Fruit fly (Drosophila melanogaster): Measurements from ENCODE around the gene CG32354.

DNA sequence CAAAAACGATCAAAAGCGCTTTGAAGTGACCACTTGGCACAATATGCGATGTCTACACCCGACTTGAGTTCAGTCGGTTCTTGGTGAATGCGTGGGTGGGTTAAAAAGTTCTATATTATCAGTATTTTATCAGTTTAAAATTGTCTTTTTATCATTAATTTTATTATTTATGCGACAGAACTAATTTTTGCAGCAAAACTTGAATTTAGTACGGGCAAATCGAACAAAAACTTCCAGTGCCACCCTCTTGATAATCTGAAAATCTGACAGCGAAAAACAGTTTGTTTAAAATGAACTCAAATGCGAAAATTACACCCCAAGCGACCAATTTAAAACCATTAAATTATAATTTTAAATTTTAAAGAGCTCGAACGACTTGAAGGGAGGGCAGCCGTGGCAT is 51.1 kb downstream of the CG32354 start:
- no peak for TF ChIP-seq CG8159 (tag; optimal IDR thresholded peaks at IDR 0.05)
- no peak for TF ChIP-seq CG14655 (GFP tag; optimal IDR thresholded peaks at IDR 0.05)

Data from whole organism, pupa.